Fruit fly (Drosophila melanogaster) whole organism, wandering third instar larva: ENCODE data around the gene Actn3.
A peak's percentile ranks its signal among the peaks of the same experiment; 100 is the strongest.

Experiments used
- Abd-B ChIP-seq: fragments of >200 bp; optimal IDR thresholded peaks from 2 replicates; lab custom pipeline; 2017; ENCODE audit warnings: missing biosample characterization, missing genetic modification characterization
- CG9705 ChIP-seq: fragments of 200-800 bp; sonication (Bioruptor generic); optimal IDR thresholded peaks from 2 replicates; lab custom pipeline; 2018; ENCODE audit warnings: missing biosample characterization, mild to moderate bottlenecking, missing genetic modification characterization
- CrebA ChIP-seq: fragments of 200-800 bp; sonication (Bioruptor generic); optimal IDR thresholded peaks from 2 replicates; lab custom pipeline; 2016; ENCODE audit warnings: missing biosample characterization, mild to moderate bottlenecking, missing genetic modification characterization, borderline replicate concordance
- Dfd ChIP-seq: fragments of >200 bp; optimal IDR thresholded peaks from 2 replicates; lab custom pipeline; 2017; ENCODE audit warnings: missing biosample characterization, missing genetic modification characterization
- Dif ChIP-seq: fragments of 200-275, 200-300 bp; sonication (Bioruptor generic); optimal IDR thresholded peaks from 2 replicates; lab custom pipeline; 2018; ENCODE audit warnings: missing biosample characterization, missing genetic modification characterization; ENCODE audit not compliant: partially characterized antibody
- HLH106 ChIP-seq: fragments of 200-800 bp; optimal IDR thresholded peaks from 3 replicates; lab custom pipeline; 2019; ENCODE audit warnings: missing biosample characterization, mild to moderate bottlenecking, missing genetic modification characterization, moderate library complexity
- Hnf4 ChIP-seq: fragments of 200-800 bp; sonication (Bioruptor generic); optimal IDR thresholded peaks from 2 replicates; lab custom pipeline; 2016; ENCODE audit warnings: missing biosample characterization, mild to moderate bottlenecking, missing genetic modification characterization
- Hr78 ChIP-seq: fragments of >200 bp; optimal IDR thresholded peaks from 2 replicates; lab custom pipeline; 2017; ENCODE audit warnings: missing biosample characterization, missing genetic modification characterization
- Hr83 ChIP-seq: fragments of 200-300 bp; sonication (Bioruptor generic); optimal IDR thresholded peaks from 2 replicates; lab custom pipeline; 2016; ENCODE audit warnings: missing biosample characterization, mild to moderate bottlenecking, missing genetic modification characterization, moderate library complexity; ENCODE audit not compliant: poor library complexity, severe bottlenecking
- Jra ChIP-seq: sonication (Bioruptor generic); optimal IDR thresholded peaks from 2 replicates; lab custom pipeline; 2016; ENCODE audit warnings: missing biosample characterization, missing genetic modification characterization
- Mio ChIP-seq: sonication (Bioruptor generic); optimal IDR thresholded peaks from 2 replicates; lab custom pipeline; 2016; ENCODE audit warnings: missing biosample characterization, missing genetic modification characterization
- Myc ChIP-seq: fragments of >200 bp; optimal IDR thresholded peaks from 2 replicates; lab custom pipeline; 2017
- N ChIP-seq: fragments of >200 bp; optimal IDR thresholded peaks from 2 replicates; lab custom pipeline; 2018; ENCODE audit warnings: missing biosample characterization, missing external identifiers, missing genetic modification characterization
- OdsH ChIP-seq: fragments of 200-800 bp; sonication (Bioruptor generic); optimal IDR thresholded peaks from 2 replicates; lab custom pipeline; 2016; ENCODE audit warnings: missing biosample characterization, mild to moderate bottlenecking, missing genetic modification characterization
- Rel ChIP-seq, 2 experiments: fragments of 200-800 bp; sonication (Bioruptor generic) in 1 of 2; optimal IDR thresholded peaks; 2 replicates in 1 of 2; 3 replicates in 1 of 2; lab custom pipeline; 2016 to 2019; ENCODE audit warnings: mild to moderate bottlenecking in 2 of 2, missing biosample characterization in 2 of 2, missing genetic modification characterization in 2 of 2, moderate library complexity in 1 of 2
- Sp1 ChIP-seq: fragments of 200-800 bp; sonication (Bioruptor generic); optimal IDR thresholded peaks from 3 replicates; lab custom pipeline; 2019; ENCODE audit warnings: missing biosample characterization, mild to moderate bottlenecking, missing genetic modification characterization, moderate library complexity
- Vsx2 ChIP-seq: fragments of 200-300, 225-300 bp; sonication (Bioruptor generic); optimal IDR thresholded peaks from 2 replicates; lab custom pipeline; 2018; ENCODE audit warnings: missing biosample characterization, missing genetic modification characterization; ENCODE audit not compliant: partially characterized antibody
- br ChIP-seq: fragments of 200-800 bp; sonication (Bioruptor generic); optimal IDR thresholded peaks from 2 replicates; lab custom pipeline; 2016; ENCODE audit warnings: missing biosample characterization, missing genetic modification characterization
- brk ChIP-seq: fragments of 200-800 bp; sonication (Bioruptor generic); optimal IDR thresholded peaks from 2 replicates; lab custom pipeline; 2016; ENCODE audit warnings: missing biosample characterization, mild to moderate bottlenecking, missing genetic modification characterization
- dl ChIP-seq, 2 experiments: fragments of 175-275, 200-275 bp in 1 of 2; fragments of 200-275 bp in 1 of 2; sonication (Bioruptor generic); optimal IDR thresholded peaks; lab custom pipeline; 2018; ENCODE audit warnings: mild to moderate bottlenecking in 2 of 2, missing biosample characterization in 2 of 2, missing genetic modification characterization in 2 of 2, moderate library complexity in 2 of 2; ENCODE audit not compliant: partially characterized antibody in 2 of 2, insufficient read depth in 1 of 2
- dmrt93B ChIP-seq: fragments of 200-800 bp; sonication (Bioruptor generic); optimal IDR thresholded peaks from 2 replicates; lab custom pipeline; 2018; ENCODE audit warnings: missing biosample characterization, mild to moderate bottlenecking, missing genetic modification characterization
- dsf ChIP-seq: sonication (Bioruptor generic); optimal IDR thresholded peaks from 2 replicates; lab custom pipeline; 2016; ENCODE audit warnings: missing biosample characterization, missing genetic modification characterization, borderline replicate concordance
- foxo ChIP-seq, 2 experiments: fragments of 200-800 bp; sonication (Bioruptor generic); optimal IDR thresholded peaks; 2 replicates in 1 of 2; 3 replicates in 1 of 2; lab custom pipeline; 2016 to 2017; ENCODE audit warnings: missing biosample characterization in 2 of 2, missing genetic modification characterization in 2 of 2
- h ChIP-seq: fragments of 200-800 bp; sonication (Bioruptor generic); optimal IDR thresholded peaks from 3 replicates; lab custom pipeline; 2016; ENCODE audit warnings: missing biosample characterization, mild to moderate bottlenecking, missing genetic modification characterization
- jim ChIP-seq: fragments of 175-275, 200-325 bp; sonication (Bioruptor generic); optimal IDR thresholded peaks from 2 replicates; lab custom pipeline; 2016; ENCODE audit warnings: missing biosample characterization, mild to moderate bottlenecking, missing genetic modification characterization
- pan ChIP-seq: fragments of >200 bp; optimal IDR thresholded peaks from 2 replicates; lab custom pipeline; 2017
- psq ChIP-seq: fragments of 200-800 bp; sonication (Bioruptor generic); optimal IDR thresholded peaks from 3 replicates; lab custom pipeline; 2017; ENCODE audit warnings: missing biosample characterization, mild to moderate bottlenecking, missing genetic modification characterization, moderate library complexity
- sage ChIP-seq: fragments of 200-800 bp; sonication (Bioruptor generic); optimal IDR thresholded peaks from 2 replicates; lab custom pipeline; 2016; ENCODE audit warnings: missing biosample characterization, mild to moderate bottlenecking, missing genetic modification characterization
- sv ChIP-seq: fragments of 200-800 bp; sonication (Bioruptor generic); optimal IDR thresholded peaks from 3 replicates; lab custom pipeline; 2016; ENCODE audit warnings: missing biosample characterization, missing genetic modification characterization

Actn3 gene

dm6 chr3R:16977745-16978305, at the start of gene Actn3:
Actn3 (minus strand) TSS chr3R:16977795.
- TF ChIP-seq brk (no peak), Myc (lab: Kevin White, UChicago) (peak; percentile 21)

dm6 chr3R:17020956-17021355, 43.4 kb upstream of the Actn3 start, which contains the start of gene Adsl:
Adsl (minus strand) TSS chr3R:17021120.
- TF ChIP-seq brk, result no peak
- peak; percentile 66 for TF ChIP-seq Sp1
- TF ChIP-seq psq (GFP tag; lab: Kevin White, UChicago), result no peak
- TF ChIP-seq CrebA (GFP tag; lab: Kevin White, UChicago), result peak; percentile 32
- TF ChIP-seq Vsx2 (GFP tag; lab: Kevin White, UChicago), result no peak
- TF ChIP-seq sv, result peak; percentile 15
- TF ChIP-seq h (GFP tag; lab: Kevin White, UChicago), result peak; percentile 57
- peak; percentile 29 for TF ChIP-seq br (GFP tag; lab: Kevin White, UChicago)
- TF ChIP-seq Hr83 (GFP tag; lab: Kevin White, UChicago), result peak; percentile 46
- TF ChIP-seq Mio (GFP tag; lab: Kevin White, UChicago), result no peak
- peak; percentile 63 for TF ChIP-seq dmrt93B (GFP tag; lab: Kevin White, UChicago)
- peak; percentile 65 for TF ChIP-seq CG9705 (GFP tag; lab: Kevin White, UChicago)
- TF ChIP-seq N (GFP tag; lab: Kevin White, UChicago), result no peak
- peak; percentile 53 for TF ChIP-seq OdsH (GFP tag; lab: Kevin White, UChicago)
- peak; percentile 34 for TF ChIP-seq sage (GFP tag; lab: Kevin White, UChicago)
- TF ChIP-seq foxo (GFP tag; optimal IDR thresholded peaks at IDR 0.05; lab: Kevin White, UChicago), result peak in 1 of 2 experiments; percentile 37
- TF ChIP-seq HLH106 (tag; lab: Kevin White, UChicago), result peak; percentile 54
- no peak for TF ChIP-seq Abd-B (GFP tag; lab: Kevin White, UChicago)
- peak; percentile 38 for TF ChIP-seq Hnf4
- TF ChIP-seq, all 38 proteins: peak for 13

- no peak for TF ChIP-seq Myc (lab: Kevin White, UChicago)
- no peak for TF ChIP-seq HLH106 (tag; lab: Kevin White, UChicago)
- no peak for TF ChIP-seq dsf (GFP tag; lab: Kevin White, UChicago)
- no peak for TF ChIP-seq foxo (GFP tag; optimal IDR thresholded peaks at IDR 0.05; lab: Kevin White, UChicago)
- TF ChIP-seq N (GFP tag; lab: Kevin White, UChicago), result no peak
- no peak for TF ChIP-seq Rel (GFP tag; optimal IDR thresholded peaks at IDR 0.05; lab: Kevin White, UChicago)
- TF ChIP-seq Rel (tag; optimal IDR thresholded peaks at IDR 0.05; lab: Kevin White, UChicago), result peak; percentile 39
- TF ChIP-seq Hr83 (GFP tag; lab: Kevin White, UChicago), result no peak
- TF ChIP-seq jim (GFP tag; lab: Kevin White, UChicago), result no peak
Observed at dm6 chr3R:17018902-17019527, 41.4 kb upstream of the Actn3 start.

- no peak for TF ChIP-seq N (GFP tag; lab: Kevin White, UChicago)
- TF ChIP-seq, all 38 proteins: peak for 0
Observed at dm6 chr3R:17016193-17016592, 38.6 kb upstream of the Actn3 start.

- no peak for TF ChIP-seq HLH106 (tag; lab: Kevin White, UChicago)
- TF ChIP-seq Mio (GFP tag; lab: Kevin White, UChicago), result no peak
- TF ChIP-seq dmrt93B (GFP tag; lab: Kevin White, UChicago), result no peak
- no peak for TF ChIP-seq pan
- TF ChIP-seq dl (GFP tag; optimal IDR thresholded peaks at IDR 0.05; lab: Kevin White, UChicago; ENCODE audit: insufficient read depth in 1 of 2, partially characterized antibody in 2 of 2), result no peak
- TF ChIP-seq Jra, result no peak
- no peak for TF ChIP-seq Hr78
- no peak for TF ChIP-seq CrebA (GFP tag; lab: Kevin White, UChicago)
- no peak for TF ChIP-seq dsf (GFP tag; lab: Kevin White, UChicago)
- no peak for TF ChIP-seq Dif
- no peak for TF ChIP-seq Dfd
- TF ChIP-seq psq (GFP tag; lab: Kevin White, UChicago), result no peak
- no peak for TF ChIP-seq Hnf4
- TF ChIP-seq br (GFP tag; lab: Kevin White, UChicago), result no peak
- TF ChIP-seq, all 38 proteins: peak for 0
Observed at dm6 chr3R:17014276-17014675, 36.7 kb upstream of the Actn3 start, which contains the start of gene Pxd. Pxd (plus strand) TSS chr3R:17014576.
